Fruit fly (Drosophila melanogaster) whole organism, prepupa: ENCODE data around the gene CG3652.

Experiments
- CG10631 ChIP-seq: fragments of 200-800 bp; sonication (Bioruptor generic); optimal IDR thresholded peaks from 2 replicates; lab custom pipeline; 2016; ENCODE audit warnings: missing biosample characterization, missing genetic modification characterization
- CG10669 ChIP-seq: fragments of 200-800 bp; sonication (Bioruptor generic); optimal IDR thresholded peaks from 3 replicates; lab custom pipeline; 2018; ENCODE audit warnings: missing biosample characterization, mild to moderate bottlenecking, missing genetic modification characterization, moderate library complexity
- CG11762 ChIP-seq: fragments of 200-800 bp; sonication (Bioruptor generic); optimal IDR thresholded peaks from 3 replicates; lab custom pipeline; 2016; ENCODE audit warnings: missing biosample characterization, missing genetic modification characterization; ENCODE audit not compliant: insufficient read depth
- CG11902 ChIP-seq: fragments of 200-800 bp; sonication (Bioruptor generic); optimal IDR thresholded peaks from 3 replicates; lab custom pipeline; 2016; ENCODE audit warnings: missing biosample characterization, missing genetic modification characterization
- CG15336 ChIP-seq: fragments of 200-800 bp; sonication (Bioruptor generic); IDR thresholded peaks from 2 replicates; pipeline ENCODE4 v1.3.6; 2022; ENCODE audit warnings: missing biosample characterization, missing genetic modification characterization
- CG3032 ChIP-seq: fragments of 200-800 bp; optimal IDR thresholded peaks from 2 replicates; lab custom pipeline; 2019; ENCODE audit warnings: missing biosample characterization, mild to moderate bottlenecking, missing genetic modification characterization, moderate library complexity
- CG31627 ChIP-seq: fragments of 200-800 bp; sonication (Bioruptor generic); optimal IDR thresholded peaks from 3 replicates; lab custom pipeline; 2016; ENCODE audit warnings: missing biosample characterization, missing genetic modification characterization
- CG32006 ChIP-seq: fragments of 200-800 bp; sonication (Bioruptor generic); optimal IDR thresholded peaks from 3 replicates; lab custom pipeline; 2017; ENCODE audit warnings: missing biosample characterization, mild to moderate bottlenecking, missing genetic modification characterization
- CG34406 ChIP-seq: fragments of 200-800 bp; sonication (Bioruptor generic); optimal IDR thresholded peaks from 3 replicates; lab custom pipeline; 2016; ENCODE audit warnings: missing biosample characterization, missing genetic modification characterization
- CG3919 ChIP-seq: fragments of 200-800 bp; sonication (Bioruptor generic); optimal IDR thresholded peaks from 3 replicates; lab custom pipeline; 2016; ENCODE audit warnings: missing biosample characterization, missing genetic modification characterization
- CG4318 ChIP-seq: fragments of 200-800 bp; sonication (Bioruptor generic); optimal IDR thresholded peaks from 3 replicates; lab custom pipeline; 2017; ENCODE audit warnings: missing biosample characterization, mild to moderate bottlenecking, missing genetic modification characterization
- CG6163 ChIP-seq: fragments of 200-800 bp; sonication (Bioruptor generic); IDR thresholded peaks from 3 replicates; pipeline ENCODE4 v1.3.6; 2022; ENCODE audit warnings: missing biosample characterization, missing genetic modification characterization
- CG6276 ChIP-seq: fragments of 200-800 bp; sonication (Bioruptor generic); optimal IDR thresholded peaks from 2 replicates; lab custom pipeline; 2017; ENCODE audit warnings: missing biosample characterization, mild to moderate bottlenecking, missing genetic modification characterization
- CG6792 ChIP-seq: fragments of 200-800 bp; sonication (Bioruptor generic); optimal IDR thresholded peaks from 3 replicates; lab custom pipeline; 2016; ENCODE audit warnings: missing biosample characterization, missing genetic modification characterization
- CG6808 ChIP-seq: fragments of 200-800 bp; sonication (Bioruptor generic); optimal IDR thresholded peaks from 3 replicates; lab custom pipeline; 2017; ENCODE audit warnings: missing biosample characterization, missing genetic modification characterization, mild to moderate bottlenecking, moderate library complexity, missing genetic modification reagents
- CG6854 ChIP-seq: fragments of 200-800 bp; sonication (Bioruptor generic); optimal IDR thresholded peaks from 2 replicates; lab custom pipeline; 2017; ENCODE audit warnings: missing biosample characterization, mild to moderate bottlenecking, missing genetic modification characterization
- CG7368 ChIP-seq: fragments of 200-800 bp; sonication (Bioruptor generic); optimal IDR thresholded peaks from 3 replicates; lab custom pipeline; 2016; ENCODE audit warnings: missing biosample characterization, missing genetic modification characterization
- CG8119 ChIP-seq: fragments of 200-800 bp; sonication (Bioruptor generic); IDR thresholded peaks from 3 replicates; pipeline ENCODE4 v1.3.6; 2022; ENCODE audit warnings: missing biosample characterization, missing genetic modification characterization
- CG8319 ChIP-seq: fragments of 200-800 bp; sonication (Bioruptor generic); optimal IDR thresholded peaks from 3 replicates; lab custom pipeline; 2016; ENCODE audit warnings: missing biosample characterization, missing genetic modification characterization
- CG8632 ChIP-seq: fragments of 200-800 bp; sonication (Bioruptor generic); optimal IDR thresholded peaks from 3 replicates; lab custom pipeline; 2016; ENCODE audit warnings: missing biosample characterization, missing genetic modification characterization
- CG9139 ChIP-seq: fragments of 200-800 bp; sonication (Bioruptor generic); optimal IDR thresholded peaks from 3 replicates; lab custom pipeline; 2017; ENCODE audit warnings: missing biosample characterization, mild to moderate bottlenecking, missing genetic modification characterization
- Eip75B ChIP-seq: fragments of 200-800 bp; sonication (Bioruptor generic); optimal IDR thresholded peaks from 3 replicates; lab custom pipeline; 2016; ENCODE audit warnings: missing biosample characterization, missing genetic modification characterization
- Eip78C ChIP-seq: fragments of 200-800 bp; sonication (Bioruptor generic); peaks from one replicate; lab custom pipeline; 2016; ENCODE audit warnings: missing biosample characterization, missing genetic modification characterization
- Eip93F ChIP-seq: fragments of 200-800 bp; sonication (Bioruptor generic); optimal IDR thresholded peaks from 2 replicates; lab custom pipeline; 2016; ENCODE audit warnings: missing biosample characterization, mild to moderate bottlenecking, missing genetic modification characterization
- Ets21C ChIP-seq: fragments of 200-800 bp; sonication (Bioruptor generic); optimal IDR thresholded peaks from 3 replicates; lab custom pipeline; 2016; ENCODE audit warnings: missing biosample characterization, missing genetic modification characterization
- Ets96B ChIP-seq: fragments of 200-800 bp; optimal IDR thresholded peaks from 2 replicates; lab custom pipeline; 2019; ENCODE audit warnings: missing biosample characterization, mild to moderate bottlenecking, missing genetic modification characterization, moderate library complexity
- Gug ChIP-seq: fragments of 200-800 bp; sonication (Bioruptor generic); IDR thresholded peaks from 2 replicates; pipeline ENCODE4 v1.3.6; 2022; ENCODE audit warnings: missing biosample characterization, missing genetic modification characterization
- Hr38 ChIP-seq: sonication (Bioruptor generic); optimal IDR thresholded peaks from 2 replicates; lab custom pipeline; 2016; ENCODE audit warnings: missing biosample characterization, missing genetic modification characterization
- Hr39 ChIP-seq: fragments of 200-800 bp; sonication (Bioruptor generic); optimal IDR thresholded peaks from 2 replicates; lab custom pipeline; 2016; ENCODE audit warnings: missing biosample characterization, missing genetic modification characterization
- Lpt ChIP-seq: fragments of 200-800 bp; sonication (Bioruptor generic); optimal IDR thresholded peaks from 3 replicates; lab custom pipeline; 2016; ENCODE audit warnings: missing biosample characterization, missing genetic modification characterization
- Smox ChIP-seq: fragments of 200-800 bp; sonication (Bioruptor generic); optimal IDR thresholded peaks from 3 replicates; lab custom pipeline; 2016; ENCODE audit warnings: missing biosample characterization, missing genetic modification characterization
- Sox102F ChIP-seq: fragments of 200-800 bp; sonication (Bioruptor generic); optimal IDR thresholded peaks from 2 replicates; lab custom pipeline; 2016; ENCODE audit warnings: missing biosample characterization, mild to moderate bottlenecking, missing genetic modification characterization
- Sox14 ChIP-seq: fragments of 200-800 bp; sonication (Bioruptor generic); optimal IDR thresholded peaks from 3 replicates; lab custom pipeline; 2016; ENCODE audit warnings: missing biosample characterization, missing genetic modification characterization
- Sox15 ChIP-seq: fragments of 200-800 bp; sonication (Bioruptor generic); optimal IDR thresholded peaks from 3 replicates; lab custom pipeline; 2016; ENCODE audit warnings: missing biosample characterization, missing genetic modification characterization
- achi ChIP-seq: fragments of 200-800 bp; sonication (Bioruptor generic); optimal IDR thresholded peaks from 3 replicates; lab custom pipeline; 2016; ENCODE audit warnings: missing biosample characterization, missing genetic modification characterization
- cyc ChIP-seq: fragments of 200-800 bp; sonication (Bioruptor generic); optimal IDR thresholded peaks from 3 replicates; lab custom pipeline; 2016; ENCODE audit warnings: missing biosample characterization, missing genetic modification characterization
- dac ChIP-seq: fragments of 200-800 bp; sonication (Bioruptor generic); optimal IDR thresholded peaks from 2 replicates; lab custom pipeline; 2017; ENCODE audit warnings: missing biosample characterization, mild to moderate bottlenecking, missing genetic modification characterization
- dsx ChIP-seq: fragments of 200-800 bp; optimal IDR thresholded peaks from 3 replicates; lab custom pipeline; 2019; ENCODE audit warnings: missing biosample characterization, mild to moderate bottlenecking, missing genetic modification characterization, moderate library complexity; ENCODE audit not compliant: poor library complexity, severe bottlenecking
- esn ChIP-seq: fragments of 200-800 bp; sonication (Bioruptor generic); optimal IDR thresholded peaks from 2 replicates; lab custom pipeline; 2016; ENCODE audit warnings: missing biosample characterization, mild to moderate bottlenecking, missing genetic modification characterization, moderate library complexity
- fd59A ChIP-seq: fragments of 200-800 bp; sonication (Bioruptor generic); optimal IDR thresholded peaks from 2 replicates; lab custom pipeline; 2017; ENCODE audit warnings: missing biosample characterization, mild to moderate bottlenecking, missing genetic modification characterization, missing genetic modification reagents
- fd85E ChIP-seq: fragments of 200-800 bp; sonication (Bioruptor generic); optimal IDR thresholded peaks from 3 replicates; lab custom pipeline; 2016; ENCODE audit warnings: missing biosample characterization, missing genetic modification characterization
- fkh ChIP-seq: fragments of 200-800 bp; sonication (Bioruptor generic); optimal IDR thresholded peaks from 3 replicates; lab custom pipeline; 2017; ENCODE audit warnings: missing biosample characterization, mild to moderate bottlenecking, missing genetic modification characterization, moderate library complexity
- lz ChIP-seq: fragments of 200-800 bp; sonication (Bioruptor generic); optimal IDR thresholded peaks from 3 replicates; lab custom pipeline; 2016; ENCODE audit warnings: missing biosample characterization, missing genetic modification characterization
- net ChIP-seq: fragments of 200-800 bp; sonication (Bioruptor generic); optimal IDR thresholded peaks from 3 replicates; lab custom pipeline; 2016; ENCODE audit warnings: missing biosample characterization, missing genetic modification characterization
- pdm3 ChIP-seq: fragments of 200-800 bp; sonication (Bioruptor generic); optimal IDR thresholded peaks from 3 replicates; lab custom pipeline; 2016; ENCODE audit warnings: missing biosample characterization, missing genetic modification characterization
- spab ChIP-seq: fragments of 200-800 bp; sonication (Bioruptor generic); optimal IDR thresholded peaks from 2 replicates; lab custom pipeline; 2017; ENCODE audit warnings: missing biosample characterization, mild to moderate bottlenecking, missing genetic modification characterization, missing genetic modification reagents
- svp ChIP-seq: fragments of 200-800 bp; sonication (Bioruptor generic); peaks from one replicate; lab custom pipeline; 2016; ENCODE audit warnings: missing biosample characterization, missing genetic modification characterization
- topi ChIP-seq: fragments of 200-800 bp; sonication (Bioruptor generic); optimal IDR thresholded peaks from 3 replicates; lab custom pipeline; 2016; ENCODE audit warnings: missing biosample characterization, missing genetic modification characterization

Gene CG3652

dm6 chr2L:4361438-4361975, 32.2 kb downstream of the CG3652 start, which contains the start of gene Traf4 (continued):
- TF ChIP-seq CG6276 (GFP tag; lab: Kevin White, UChicago) = no peak
- no peak for TF ChIP-seq Ets21C
- peak; percentile 39 for TF ChIP-seq Smox (GFP tag; lab: Kevin White, UChicago)
- TF ChIP-seq topi (GFP tag; lab: Kevin White, UChicago) = peak; percentile 26
- peak; percentile 55 for TF ChIP-seq CG10631 (GFP tag; lab: Kevin White, UChicago)
- TF ChIP-seq CG11902 (GFP tag; lab: Kevin White, UChicago) = peak; percentile 12
- no peak for TF ChIP-seq Hr38 (GFP tag; lab: Kevin White, UChicago)
- TF ChIP-seq svp (GFP tag; lab: Kevin White, UChicago) = peak; percentile 81
- peak; percentile 37 for TF ChIP-seq CG34406 (GFP tag; lab: Kevin White, UChicago)
- peak; percentile 49 for TF ChIP-seq CG7368
- TF ChIP-seq Eip78C (GFP tag; lab: Kevin White, UChicago) = peak; percentile 73
- TF ChIP-seq CG15336 (GFP tag; lab: Robert Waterston, UW) = peak; percentile 51; the same call in 1 of the 2 replicates
- TF ChIP-seq Sox14 (GFP tag; lab: Kevin White, UChicago) = peak; percentile 6
- peak; percentile 73 for TF ChIP-seq CG6792
- peak; percentile 47 for TF ChIP-seq CG31627 (GFP tag; lab: Kevin White, UChicago)
- peak; percentile 56 for TF ChIP-seq spab (GFP tag; lab: Kevin White, UChicago)
- peak; percentile 57 for TF ChIP-seq CG32006 (GFP tag; lab: Kevin White, UChicago)
- peak; percentile 43 for TF ChIP-seq CG8632 (GFP tag; lab: Kevin White, UChicago)
- peak; percentile 30 for TF ChIP-seq Eip75B
- TF ChIP-seq esn = peak; percentile 52
- TF ChIP-seq fd59A (GFP tag; lab: Kevin White, UChicago) = peak; percentile 28
- no peak for TF ChIP-seq fkh (GFP tag; lab: Kevin White, UChicago)
- peak; percentile 48 for TF ChIP-seq Eip93F (GFP tag; lab: Kevin White, UChicago)
- TF ChIP-seq dac (GFP tag; lab: Kevin White, UChicago) = no peak
- peak; percentile 52 for TF ChIP-seq pdm3 (GFP tag; lab: Kevin White, UChicago)
- TF ChIP-seq achi = peak; percentile 50
- TF ChIP-seq Gug (GFP tag; lab: Robert Waterston, UW) = peak; percentile 27
- no peak for TF ChIP-seq CG6854 (GFP tag; lab: Kevin White, UChicago)
- TF ChIP-seq CG6808 = peak; percentile 51
- no peak for TF ChIP-seq CG8319 (GFP tag; lab: Kevin White, UChicago)
- peak; percentile 34 for TF ChIP-seq lz
- peak; percentile 53 for TF ChIP-seq net
- peak; percentile 57 for TF ChIP-seq cyc (GFP tag; lab: Kevin White, UChicago)
- peak; percentile 36 for TF ChIP-seq Sox102F (GFP tag; lab: Kevin White, UChicago)
- no peak for TF ChIP-seq Sox15
- peak; percentile 41; the same call in 2 of the 3 replicates for TF ChIP-seq CG8119 (GFP tag; lab: Robert Waterston, UW)
- TF ChIP-seq CG10669 (GFP tag; lab: Kevin White, UChicago) = peak; percentile 54

- no peak for TF ChIP-seq Hr38 (GFP tag; lab: Kevin White, UChicago)
- TF ChIP-seq Gug (GFP tag; lab: Robert Waterston, UW) = no peak
- no peak for TF ChIP-seq CG7368
- no peak for TF ChIP-seq fkh (GFP tag; lab: Kevin White, UChicago)
- TF ChIP-seq spab (GFP tag; lab: Kevin White, UChicago) = no peak
- peak; percentile 9 for TF ChIP-seq CG10669 (GFP tag; lab: Kevin White, UChicago)
- no peak for TF ChIP-seq pdm3 (GFP tag; lab: Kevin White, UChicago)
- no peak for TF ChIP-seq CG8119 (GFP tag; lab: Robert Waterston, UW)
- TF ChIP-seq CG6808 = peak; percentile 18
- TF ChIP-seq svp (GFP tag; lab: Kevin White, UChicago) = no peak
- TF ChIP-seq Hr39 (GFP tag; lab: Kevin White, UChicago) = no peak
- TF ChIP-seq CG4318 (GFP tag; lab: Kevin White, UChicago) = no peak
- no peak for TF ChIP-seq CG34406 (GFP tag; lab: Kevin White, UChicago)
- TF ChIP-seq CG11762 = no peak
- no peak for TF ChIP-seq CG10631 (GFP tag; lab: Kevin White, UChicago)
- TF ChIP-seq Lpt = no peak
- TF ChIP-seq dsx (GFP tag; lab: Kevin White, UChicago) = no peak
- TF ChIP-seq CG6792 = no peak
- TF ChIP-seq Eip78C (GFP tag; lab: Kevin White, UChicago) = peak; percentile 91
- peak; percentile 52 for TF ChIP-seq CG3032
- no peak for TF ChIP-seq cyc (GFP tag; lab: Kevin White, UChicago)
- no peak for TF ChIP-seq CG3919 (GFP tag; lab: Kevin White, UChicago)
- TF ChIP-seq fd59A (GFP tag; lab: Kevin White, UChicago) = peak; percentile 24
- TF ChIP-seq CG6163 (GFP tag; lab: Robert Waterston, UW) = 0 out of 3 replicates have a peak, but pooled peaks have one; percentile 5
- TF ChIP-seq Ets96B (tag; lab: Kevin White, UChicago) = peak; percentile 18
- peak; percentile 30 for TF ChIP-seq Sox14 (GFP tag; lab: Kevin White, UChicago)
- no peak for TF ChIP-seq fd85E (GFP tag; lab: Kevin White, UChicago)
- no peak for TF ChIP-seq net
- TF ChIP-seq CG9139 = no peak
- no peak for TF ChIP-seq CG6854 (GFP tag; lab: Kevin White, UChicago)
These were observed 32.8 kb downstream of the CG3652 start for dm6 chr2L:4360882-4361281.
